Worm (Caenorhabditis elegans): ENCODE measurements around the gene pcs-1.

The pcs-1 gene

DNA sequence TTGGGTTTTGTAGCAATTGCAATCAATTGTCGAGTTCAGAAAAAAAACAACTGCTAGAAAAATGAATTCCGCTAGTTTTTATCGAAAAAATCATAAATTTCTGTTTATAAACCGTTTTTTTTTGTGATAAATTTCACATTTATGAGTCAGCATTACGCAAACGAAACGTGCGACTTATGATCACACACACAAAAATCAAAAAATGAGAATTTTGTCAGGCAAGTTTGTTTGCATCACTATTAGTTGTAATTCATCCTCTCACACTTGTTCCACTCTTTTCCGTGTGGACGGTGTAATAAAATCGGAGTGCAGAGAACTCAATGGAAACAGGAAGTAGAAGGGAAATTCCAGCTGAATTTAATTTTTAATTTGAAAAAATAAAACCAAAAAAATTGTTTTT lies at the start of gene pcs-1:
Gene pcs-1, minus strand, starts transcription at position 344 of the 400 bp plus-strand sequence.
- TF ChIP-seq unc-62 (GFP tag; optimal IDR thresholded peaks at IDR 0.05) = no peak

ce11 chrII:11622605-11623004 lies 45.1 kb upstream of the pcs-1 start:
- no peak for TF ChIP-seq unc-62 (GFP tag; optimal IDR thresholded peaks at IDR 0.05)

ce11 chrII:11621576-11621975 lies 44.0 kb upstream of the pcs-1 start:
- no peak for TF ChIP-seq unc-62 (GFP tag; optimal IDR thresholded peaks at IDR 0.05)

- TF ChIP-seq unc-62 (GFP tag; optimal IDR thresholded peaks at IDR 0.05) = no peak
These were observed 43.2 kb upstream of the pcs-1 start for ce11 chrII:11620630-11621246.

ce11 chrII:11619895-11620439 lies 42.4 kb upstream of the pcs-1 start:
- TF ChIP-seq unc-62 (GFP tag; optimal IDR thresholded peaks at IDR 0.05) = peak; percentile 2

DNA sequence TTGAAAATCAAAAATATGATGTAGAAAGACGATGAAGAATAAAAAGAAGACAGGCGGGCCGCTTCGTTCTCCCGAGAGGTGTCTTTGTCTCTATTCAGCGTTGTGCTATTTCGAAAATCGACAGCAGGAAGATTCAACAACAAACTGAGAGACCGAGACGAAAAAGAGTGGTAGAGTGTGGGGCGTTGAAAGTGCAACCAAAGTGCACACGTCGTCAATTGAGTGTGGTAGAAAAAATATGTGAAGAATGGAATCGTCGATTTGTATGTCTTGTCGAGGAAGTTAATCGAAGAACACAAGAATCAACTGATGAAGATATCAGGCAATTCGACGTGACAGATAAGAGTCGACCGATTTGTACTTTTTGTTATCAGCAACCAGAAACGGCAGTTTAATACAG lies 41.6 kb upstream of the pcs-1 start:
- TF ChIP-seq unc-62 (GFP tag; optimal IDR thresholded peaks at IDR 0.05) = no peak

- TF ChIP-seq unc-62 (GFP tag; optimal IDR thresholded peaks at IDR 0.05) = no peak
These were observed 40.2 kb upstream of the pcs-1 start for ce11 chrII:11617715-11618114.

DNA sequence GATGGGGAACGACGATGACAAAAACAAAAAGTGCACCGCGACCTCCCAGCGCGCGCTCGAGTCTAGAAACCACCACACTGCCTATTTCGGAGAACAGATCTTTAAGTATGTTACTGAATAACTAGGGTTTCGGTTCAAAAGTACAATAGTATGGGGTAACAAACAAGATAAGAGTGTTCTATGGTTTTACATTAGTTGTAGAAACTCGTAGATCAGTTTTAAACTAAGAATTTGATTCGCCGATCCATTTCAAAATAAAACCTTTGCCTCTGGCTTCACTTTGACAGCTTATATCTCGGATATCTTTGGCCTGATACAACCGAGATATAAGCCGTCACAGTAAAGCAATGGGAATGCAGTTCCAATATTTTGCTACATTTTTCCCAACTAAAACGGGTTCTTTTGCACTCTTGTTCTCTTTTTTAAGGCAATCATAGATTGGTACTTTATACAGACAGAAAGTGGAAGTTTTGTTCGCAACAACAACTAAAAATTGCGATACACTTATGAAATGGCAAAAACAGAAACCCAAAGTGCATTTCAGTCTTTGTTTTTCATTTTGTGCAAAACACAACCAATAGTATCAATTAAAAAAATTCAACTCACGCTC lies 38.9 kb upstream of the pcs-1 start:
- no peak for TF ChIP-seq unc-62 (GFP tag; optimal IDR thresholded peaks at IDR 0.05)

DNA sequence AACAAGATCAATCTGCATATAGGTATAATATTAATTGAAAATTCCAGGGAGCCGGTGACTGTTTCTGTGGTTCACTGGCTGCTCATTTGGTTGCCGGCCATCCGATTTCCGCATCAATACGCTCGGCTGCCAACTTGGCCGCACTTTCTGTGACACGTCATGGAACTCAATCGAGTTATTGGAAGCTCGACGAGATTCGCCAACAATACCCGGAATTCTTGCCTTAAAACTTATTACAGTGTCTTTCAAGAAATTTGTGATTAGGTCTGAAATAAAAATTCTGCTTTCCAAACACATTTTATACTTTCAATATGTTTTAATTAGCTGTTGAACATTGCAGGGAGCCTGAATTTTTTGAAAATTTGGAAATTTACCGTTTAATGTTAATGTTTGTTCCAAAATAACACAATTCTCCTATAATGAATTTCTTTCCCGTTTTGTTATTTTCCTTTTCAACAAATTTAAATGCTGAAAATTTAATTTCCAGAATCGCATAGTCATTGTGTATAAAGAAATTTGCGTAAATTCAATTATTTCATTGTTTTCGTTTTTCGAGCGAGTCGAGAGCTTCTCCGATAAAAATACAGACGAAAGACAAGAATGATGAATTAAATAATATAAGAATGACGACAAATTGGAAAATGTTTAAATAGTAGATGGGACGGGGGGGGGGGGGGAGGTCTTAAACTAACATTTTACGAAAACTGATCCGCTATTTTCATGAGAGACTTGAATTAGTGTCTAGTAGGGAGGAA lies 36.7 kb upstream of the pcs-1 start:
- TF ChIP-seq unc-62 (GFP tag; optimal IDR thresholded peaks at IDR 0.05) = no peak

DNA sequence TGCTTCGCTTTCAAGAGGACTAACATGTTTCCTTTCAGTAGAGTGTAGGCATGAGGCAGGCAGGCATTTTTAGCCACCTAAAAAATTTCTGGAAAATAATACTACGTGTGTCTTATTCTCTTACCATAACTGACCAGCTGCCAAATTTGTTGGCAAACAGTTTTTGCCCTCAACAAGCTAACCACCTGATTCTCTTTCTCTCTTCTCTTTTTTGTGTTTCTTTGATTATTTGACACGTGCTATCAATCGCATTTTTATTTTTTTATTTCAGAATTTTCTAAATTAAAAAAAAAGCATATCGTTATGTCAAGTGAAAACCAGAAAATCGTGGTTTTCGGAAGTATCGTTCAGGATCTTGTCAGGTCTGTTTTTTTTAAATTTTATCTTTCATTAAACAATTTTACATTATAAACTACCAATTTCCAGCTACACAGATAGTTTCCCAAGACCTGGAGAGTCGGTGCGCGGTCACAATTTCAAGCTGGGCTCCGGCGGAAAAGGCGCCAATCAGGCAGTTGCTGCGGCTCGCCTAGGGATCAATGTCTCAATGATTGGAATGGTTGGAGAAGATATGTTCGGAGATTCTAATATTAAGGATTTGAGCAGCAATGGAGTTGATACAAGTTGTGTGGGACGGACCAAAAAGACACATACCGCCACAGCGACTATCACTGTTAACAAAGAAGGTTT lies 34.6 kb upstream of the pcs-1 start, which contains the start of gene F07A11.5:
Gene F07A11.5, plus strand, starts transcription at position 267 of the 690 bp plus-strand sequence.
- TF ChIP-seq unc-62 (GFP tag; optimal IDR thresholded peaks at IDR 0.05) = no peak

- no peak for TF ChIP-seq unc-62 (GFP tag; optimal IDR thresholded peaks at IDR 0.05)
These were observed 33.9 kb upstream of the pcs-1 start for ce11 chrII:11611462-11611861.

DNA sequence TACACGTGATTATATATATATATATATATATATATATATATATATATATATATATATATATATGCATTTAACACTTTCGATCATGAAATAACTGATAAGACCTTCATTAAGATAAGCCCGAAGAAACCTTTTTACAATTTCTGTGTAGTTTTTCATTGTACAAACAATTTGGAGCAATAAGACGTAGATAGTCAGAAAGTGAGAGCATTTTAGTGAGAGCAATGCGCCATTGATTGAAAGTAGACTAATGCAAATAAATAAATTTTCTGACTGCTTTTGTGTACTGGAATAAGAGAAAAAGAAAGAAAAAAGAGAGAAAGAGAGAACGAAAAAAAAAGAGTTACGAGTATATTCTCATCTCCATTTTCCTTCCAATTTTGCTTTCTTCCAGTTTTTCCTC lies 27.1 kb upstream of the pcs-1 start:
- TF ChIP-seq unc-62 (GFP tag; optimal IDR thresholded peaks at IDR 0.05) = no peak

DNA sequence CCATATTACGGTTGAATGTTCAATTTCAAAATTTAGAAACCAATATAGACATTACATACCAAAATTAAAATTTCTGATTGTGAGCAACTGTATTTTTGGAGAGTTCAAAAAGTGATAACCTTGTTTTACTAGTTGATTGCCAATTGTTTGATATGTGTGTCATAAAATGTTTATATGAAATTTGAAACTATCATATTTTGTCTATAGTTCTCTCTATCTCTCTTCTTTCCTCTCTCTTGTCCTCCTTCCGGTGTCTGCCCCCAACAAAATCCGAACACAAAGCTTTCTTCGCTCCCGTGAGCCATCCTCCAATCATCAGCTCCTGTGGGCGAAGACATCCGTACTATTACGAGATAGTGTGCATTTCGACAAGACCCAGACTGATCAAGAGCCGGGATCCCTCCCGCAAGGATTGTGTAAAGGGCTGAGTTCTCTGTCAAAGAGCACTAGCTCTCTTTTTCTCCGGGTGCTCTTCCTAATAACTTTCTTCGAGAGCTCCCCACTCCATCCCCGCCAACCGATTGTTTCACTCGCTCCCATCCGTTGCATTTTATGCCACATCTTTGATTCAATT lies 24.9 kb upstream of the pcs-1 start:
- no peak for TF ChIP-seq unc-62 (GFP tag; optimal IDR thresholded peaks at IDR 0.05)

DNA sequence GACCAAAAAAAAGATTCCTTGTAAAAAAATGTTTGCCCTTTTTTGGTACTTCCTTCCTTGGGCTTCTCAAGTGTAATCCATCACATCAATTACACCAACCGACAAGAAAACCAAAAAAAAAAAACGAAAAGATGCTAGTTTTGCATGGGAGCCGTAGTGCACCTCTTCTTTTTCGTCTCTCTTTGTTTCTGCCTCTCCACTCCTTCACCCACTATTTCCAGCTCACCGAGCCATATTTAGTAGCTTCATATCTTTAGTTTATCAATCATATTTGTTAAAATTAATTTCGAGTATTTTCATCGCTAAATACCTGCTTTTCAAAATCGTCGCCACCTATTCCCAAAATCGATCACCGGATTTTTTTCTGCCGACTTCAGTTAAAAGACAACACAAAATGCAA lies 23.2 kb upstream of the pcs-1 start, which contains the start of gene F07A11.4:
Gene F07A11.4, plus strand, starts transcription at position 301 of the 400 bp plus-strand sequence.
- TF ChIP-seq unc-62 (GFP tag; optimal IDR thresholded peaks at IDR 0.05) = no peak

DNA sequence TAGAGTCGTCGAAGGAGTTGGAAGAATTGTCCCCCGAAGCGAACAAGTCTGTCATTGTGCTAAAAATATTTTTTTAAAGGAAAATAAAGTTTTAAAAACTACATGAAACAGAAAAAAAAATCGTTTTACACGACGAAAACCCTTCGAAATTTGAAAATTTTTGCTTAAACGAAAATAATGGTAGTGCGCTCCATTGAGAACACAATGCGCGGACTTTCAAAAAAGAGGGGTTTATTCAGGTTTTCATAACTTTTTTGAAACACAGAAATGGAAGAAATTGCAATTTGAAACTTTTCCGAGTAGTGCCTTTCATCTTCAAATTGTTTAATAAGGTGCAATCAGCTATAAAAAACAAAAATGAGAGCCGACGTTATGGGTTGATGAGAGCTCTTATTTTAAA lies 22.2 kb upstream of the pcs-1 start, which contains the start of gene npp-5:
Gene npp-5, minus strand, starts transcription at position 59 of the 400 bp plus-strand sequence.
- TF ChIP-seq unc-62 (GFP tag; optimal IDR thresholded peaks at IDR 0.05) = no peak

Measured in whole organism, dauer.